Worm (Caenorhabditis elegans) whole organism, L3 larva: ENCODE results near the gene flp-18.

Experiments
- R02D3.7 ChIP-seq: fragments of 150-350 bp; optimal IDR thresholded peaks from 2 replicates; lab custom pipeline; 2014; ENCODE audit warnings: missing biosample characterization, missing genetic modification characterization
- ZK546.5 ChIP-seq: sonication (generic microtip); optimal IDR thresholded peaks from 2 replicates; lab custom pipeline; 2017; ENCODE audit warnings: missing biosample characterization, missing genetic modification characterization
- aly-2 ChIP-seq: fragments of 150-350 bp; optimal IDR thresholded peaks from 2 replicates; lab custom pipeline; 2014; ENCODE audit warnings: missing biosample characterization, missing genetic modification characterization
- ama-1 ChIP-seq: fragments of 150-350 bp; optimal IDR thresholded peaks from 2 replicates; lab custom pipeline; 2018
- ceh-16 ChIP-seq: sonication (generic microtip); optimal IDR thresholded peaks from 2 replicates; lab custom pipeline; 2017; ENCODE audit warnings: missing biosample characterization, missing genetic modification characterization
- ceh-28 ChIP-seq: fragments of 150-350 bp; optimal IDR thresholded peaks from 2 replicates; lab custom pipeline; 2014; ENCODE audit warnings: missing biosample characterization, missing genetic modification reagents, missing genetic modification characterization
- ceh-82 ChIP-seq: fragments of 150-350 bp; optimal IDR thresholded peaks from 2 replicates; lab custom pipeline; 2014; ENCODE audit warnings: missing biosample characterization, missing genetic modification characterization
- ceh-9 ChIP-seq: sonication (generic microtip); optimal IDR thresholded peaks from 2 replicates; lab custom pipeline; 2018; ENCODE audit warnings: missing biosample characterization, missing genetic modification characterization
- daf-12 ChIP-seq: fragments of 150-350 bp; optimal IDR thresholded peaks from 2 replicates; lab custom pipeline; 2014; ENCODE audit warnings: missing biosample characterization, missing genetic modification reagents, missing genetic modification characterization
- egl-27 ChIP-seq: sonication (generic microtip); optimal IDR thresholded peaks from 4 replicates; lab custom pipeline; 2017; ENCODE audit warnings: missing biosample characterization, missing genetic modification reagents, missing genetic modification characterization
- egl-5 ChIP-seq: fragments of 150-350 bp; optimal IDR thresholded peaks from 2 replicates; lab custom pipeline; 2017; ENCODE audit warnings: missing biosample characterization, missing genetic modification reagents, missing genetic modification characterization, inconsistent platforms
- elt-1 ChIP-seq: fragments of 150-350 bp; optimal IDR thresholded peaks from 2 replicates; lab custom pipeline; 2014; ENCODE audit warnings: missing biosample characterization, missing genetic modification characterization
- elt-2 ChIP-seq: sonication (generic microtip); optimal IDR thresholded peaks from 2 replicates; lab custom pipeline; 2016; ENCODE audit warnings: missing genetic modification reagents, mild to moderate bottlenecking, missing genetic modification characterization, missing compliant biosample characterization
- elt-3 ChIP-seq, 3 experiments: fragments of 150-350 bp in 1 of 3; sonication (generic microtip) in 2 of 3; optimal IDR thresholded peaks; 2 replicates in 2 of 3; 4 replicates in 1 of 3; lab custom pipeline; 2014 to 2017; ENCODE audit warnings: missing biosample characterization in 3 of 3, missing genetic modification characterization in 3 of 3
- eor-1 ChIP-seq, 2 experiments: fragments of 150-350 bp; optimal IDR thresholded peaks; 2 replicates each; lab custom pipeline; 2014 to 2018; ENCODE audit warnings: missing biosample characterization in 2 of 2, missing genetic modification characterization in 2 of 2
- fkh-10 ChIP-seq: sonication (generic microtip); optimal IDR thresholded peaks from 2 replicates; lab custom pipeline; 2017; ENCODE audit warnings: missing biosample characterization, missing genetic modification reagents, missing genetic modification characterization
- fkh-2 ChIP-seq: fragments of 150-350 bp; optimal IDR thresholded peaks from 2 replicates; lab custom pipeline; 2014; ENCODE audit warnings: missing biosample characterization, missing genetic modification reagents, missing genetic modification characterization
- fos-1 ChIP-seq: fragments of 150-350 bp; optimal IDR thresholded peaks from 2 replicates; lab custom pipeline; 2014; ENCODE audit warnings: missing biosample characterization, missing genetic modification characterization
- hmg-11 ChIP-seq: sonication (generic microtip); optimal IDR thresholded peaks from 2 replicates; lab custom pipeline; 2016; ENCODE audit warnings: missing genetic modification characterization, missing compliant biosample characterization
- jun-1 ChIP-seq: fragments of 150-350 bp; optimal IDR thresholded peaks from 2 replicates; lab custom pipeline; 2014; ENCODE audit warnings: missing biosample characterization, missing genetic modification reagents, missing genetic modification characterization
- lin-15B ChIP-seq: fragments of 150-350 bp; optimal IDR thresholded peaks from 2 replicates; lab custom pipeline; 2014; ENCODE audit warnings: missing biosample characterization, missing genetic modification characterization
- lin-39 ChIP-seq: fragments of 150-350 bp; optimal IDR thresholded peaks from 2 replicates; lab custom pipeline; 2018; ENCODE audit warnings: missing biosample characterization, missing genetic modification reagents, missing genetic modification characterization
- lsy-12 ChIP-seq: sonication (generic microtip); optimal IDR thresholded peaks from 2 replicates; lab custom pipeline; 2016; ENCODE audit warnings: mild to moderate bottlenecking, missing genetic modification characterization, missing compliant biosample characterization
- mdl-1 ChIP-seq: fragments of 150-350 bp; optimal IDR thresholded peaks from 2 replicates; lab custom pipeline; 2014; ENCODE audit warnings: missing biosample characterization, missing genetic modification characterization
- mml-1 ChIP-seq: fragments of 150-350 bp; sonication (generic microtip); optimal IDR thresholded peaks from 3 replicates; lab custom pipeline; 2014; ENCODE audit warnings: missing biosample characterization, missing genetic modification characterization
- nfya-1 ChIP-seq: sonication (generic microtip); optimal IDR thresholded peaks from 2 replicates; lab custom pipeline; 2017; ENCODE audit warnings: missing genetic modification characterization, mild to moderate bottlenecking, missing compliant biosample characterization, antibody characterized with exemption, moderate library complexity; ENCODE audit not compliant: insufficient read depth
- nhr-11 ChIP-seq: fragments of 150-350 bp; optimal IDR thresholded peaks from 2 replicates; lab custom pipeline; 2014; ENCODE audit warnings: missing biosample characterization, missing genetic modification characterization
- nhr-12 ChIP-seq: fragments of 150-350 bp; optimal IDR thresholded peaks from 2 replicates; lab custom pipeline; 2014; ENCODE audit warnings: missing biosample characterization, missing genetic modification characterization
- nhr-23 ChIP-seq: fragments of 150-350 bp; optimal IDR thresholded peaks from 2 replicates; lab custom pipeline; 2014; ENCODE audit warnings: missing biosample characterization, missing genetic modification reagents, missing genetic modification characterization
- nhr-237 ChIP-seq: fragments of 150-350 bp; optimal IDR thresholded peaks from 2 replicates; lab custom pipeline; 2014; ENCODE audit warnings: missing biosample characterization, missing genetic modification characterization
- nhr-25 ChIP-seq: sonication (generic microtip); optimal IDR thresholded peaks from 2 replicates; lab custom pipeline; 2017; ENCODE audit warnings: missing biosample characterization, missing genetic modification characterization
- nhr-28 ChIP-seq: fragments of 150-350 bp; optimal IDR thresholded peaks from 2 replicates; lab custom pipeline; 2014; ENCODE audit warnings: missing biosample characterization, missing genetic modification characterization
- nhr-43 ChIP-seq: sonication (generic microtip); optimal IDR thresholded peaks from 2 replicates; lab custom pipeline; 2016; ENCODE audit warnings: mild to moderate bottlenecking, missing genetic modification characterization, missing compliant biosample characterization; ENCODE audit not compliant: poor library complexity, severe bottlenecking
- nhr-67 ChIP-seq: fragments of 150-350 bp; optimal IDR thresholded peaks from 2 replicates; lab custom pipeline; 2014; ENCODE audit warnings: missing biosample characterization, missing genetic modification characterization
- nhr-76 ChIP-seq: fragments of 150-350 bp; sonication (generic microtip); optimal IDR thresholded peaks from 5 replicates; lab custom pipeline; 2014; ENCODE audit warnings: missing biosample characterization, missing genetic modification characterization
- nhr-77 ChIP-seq: fragments of 150-350 bp; optimal IDR thresholded peaks from 2 replicates; lab custom pipeline; 2014; ENCODE audit warnings: missing biosample characterization, missing genetic modification characterization
- pha-4 ChIP-seq: fragments of 150-350 bp; optimal IDR thresholded peaks from 2 replicates; lab custom pipeline; 2014; ENCODE audit warnings: missing biosample characterization, missing genetic modification reagents, missing genetic modification characterization
- pqm-1 ChIP-seq: fragments of 150-350 bp; optimal IDR thresholded peaks from 2 replicates; lab custom pipeline; 2017; ENCODE audit warnings: missing biosample characterization, missing genetic modification characterization, inconsistent platforms
- sea-2 ChIP-seq: fragments of 150-350 bp; sonication (generic microtip); optimal IDR thresholded peaks from 4 replicates; lab custom pipeline; 2014; ENCODE audit warnings: missing biosample characterization, missing genetic modification reagents, missing genetic modification characterization
- skn-1 ChIP-seq: fragments of 150-350 bp; optimal IDR thresholded peaks from 2 replicates; lab custom pipeline; 2014; ENCODE audit warnings: missing biosample characterization, missing genetic modification characterization
- snpc-4 ChIP-seq: fragments of 150-350 bp; optimal IDR thresholded peaks from 2 replicates; lab custom pipeline; 2014; ENCODE audit warnings: missing biosample characterization, missing genetic modification characterization
- tbx-2 ChIP-seq: sonication (generic microtip); optimal IDR thresholded peaks from 2 replicates; lab custom pipeline; 2016; ENCODE audit warnings: mild to moderate bottlenecking, missing genetic modification characterization, missing compliant biosample characterization
- unc-39 ChIP-seq: sonication (generic microtip); optimal IDR thresholded peaks from 4 replicates; lab custom pipeline; 2017; ENCODE audit warnings: missing biosample characterization, missing genetic modification characterization
- unc-62 ChIP-seq: fragments of 150-350 bp; sonication (generic microtip); optimal IDR thresholded peaks from 4 replicates; lab custom pipeline; 2014; ENCODE audit warnings: missing biosample characterization, missing genetic modification reagents, missing genetic modification characterization
- zag-1 ChIP-seq: fragments of 150-350 bp; optimal IDR thresholded peaks from 2 replicates; lab custom pipeline; 2014; ENCODE audit warnings: missing biosample characterization, missing genetic modification characterization
- ztf-11 ChIP-seq: fragments of 150-350 bp; optimal IDR thresholded peaks from 2 replicates; lab custom pipeline; 2014; ENCODE audit warnings: missing biosample characterization, missing genetic modification characterization
- ztf-4 ChIP-seq: fragments of 150-350 bp; optimal IDR thresholded peaks from 2 replicates; lab custom pipeline; 2014; ENCODE audit warnings: missing biosample characterization, missing genetic modification characterization

Gene flp-18

ce11 chrX:2972272-2973042 lies 45.9 kb downstream of the flp-18 start (continued):
- TF ChIP-seq pqm-1 (no peak), ceh-28 (no peak), elt-2 (tag; lab: Kevin White, UChicago) (peak; percentile 63), jun-1 (tag; lab: Kevin White, UChicago) (peak; percentile 56), skn-1 (tag; lab: Kevin White, UChicago) (no peak), unc-39 (tag; lab: Kevin White, UChicago) (no peak), eor-1 (tag; optimal IDR thresholded peaks at IDR 0.05; lab: Kevin White, UChicago) (no peak), egl-5 (peak; percentile 54), ztf-4 (tag; lab: Kevin White, UChicago) (no peak), ceh-16 (no peak)

- TF ChIP-seq nhr-43 (tag; lab: Kevin White, UChicago) (no peak), fkh-10 (peak; percentile 71), ceh-28 (peak; percentile 88), eor-1 (tag; optimal IDR thresholded peaks at IDR 0.05; lab: Kevin White, UChicago) (no peak), daf-12 (tag; lab: Kevin White, UChicago) (no peak), elt-3 (tag; optimal IDR thresholded peaks at IDR 0.05; lab: Kevin White, UChicago) (no peak), egl-27 (no peak), nfya-1 (tag; lab: Kevin White, UChicago) (peak; percentile 76), ZK546.5 (tag; lab: Kevin White, UChicago) (no peak), nhr-28 (no peak), nhr-237 (tag; lab: Kevin White, UChicago) (no peak), fkh-2 (tag; lab: Kevin White, UChicago) (no peak), nhr-67 (no peak), R02D3.7 (tag; lab: Kevin White, UChicago) (no peak), aly-2 (tag; lab: Kevin White, UChicago) (no peak), ama-1 (peak; percentile 83), lin-39 (tag; lab: Kevin White, UChicago) (peak; percentile 85), hmg-11 (peak; percentile 62), nhr-11 (tag; lab: Kevin White, UChicago) (no peak), lsy-12 (peak; percentile 70), sea-2 (GFP tag; lab: Kevin White, UChicago) (no peak), ztf-11 (no peak), zag-1 (no peak), fos-1 (tag; lab: Kevin White, UChicago) (peak; percentile 58), ztf-4 (tag; lab: Kevin White, UChicago) (no peak), tbx-2 (no peak), nhr-23 (tag; lab: Kevin White, UChicago) (no peak), pha-4 (peak; percentile 53), elt-2 (tag; lab: Kevin White, UChicago) (peak; percentile 81), ceh-9 (tag; lab: Kevin White, UChicago) (no peak), ceh-82 (no peak), skn-1 (tag; lab: Kevin White, UChicago) (peak; percentile 45), jun-1 (tag; lab: Kevin White, UChicago) (peak; percentile 81), ceh-16 (no peak), nhr-76 (tag; lab: Kevin White, UChicago) (no peak), unc-62 (GFP tag; lab: Kevin White, UChicago) (peak; percentile 80), nhr-12 (tag; lab: Kevin White, UChicago) (no peak), egl-5 (peak; percentile 77), lin-15B (tag; lab: Kevin White, UChicago) (peak; percentile 13), nhr-25 (tag; lab: Kevin White, UChicago) (no peak), nhr-77 (tag; lab: Kevin White, UChicago) (no peak), pqm-1 (peak; percentile 75), mml-1 (tag; lab: Kevin White, UChicago) (no peak), snpc-4 (tag; lab: Kevin White, UChicago) (peak; percentile 55), unc-39 (tag; lab: Kevin White, UChicago) (no peak), mdl-1 (tag; lab: Kevin White, UChicago) (peak; percentile 86), elt-1 (peak; percentile 30)
Measured at ce11 chrX:2971542-2971988, 46.8 kb downstream of the flp-18 start.
